Worm (Caenorhabditis elegans) whole organism, L2 larva: ENCODE data around the gene gphr-2.

Experiments
- alr-1 ChIP-seq: fragments of 150-350 bp; optimal IDR thresholded peaks from 2 replicates; lab custom pipeline; 2014; ENCODE audit warnings: missing biosample characterization, missing genetic modification characterization
- lsy-2 ChIP-seq, 2 experiments: fragments of 150-350 bp in 1 of 2; sonication (generic microtip) in 1 of 2; optimal IDR thresholded peaks; 2 replicates each; lab custom pipeline; 2014 to 2017; ENCODE audit warnings: missing biosample characterization in 2 of 2, missing genetic modification characterization in 2 of 2
- skn-1 ChIP-seq: sonication (generic microtip); optimal IDR thresholded peaks from 2 replicates; lab custom pipeline; 2017; ENCODE audit warnings: missing biosample characterization, missing genetic modification characterization
- snpc-4 ChIP-seq: fragments of 150-350 bp; optimal IDR thresholded peaks from 2 replicates; lab custom pipeline; 2014; ENCODE audit warnings: missing biosample characterization, missing genetic modification characterization
- unc-55 ChIP-seq: fragments of 150-350 bp; sonication (generic microtip); optimal IDR thresholded peaks from 3 replicates; lab custom pipeline; 2014; ENCODE audit warnings: missing biosample characterization, missing genetic modification reagents, missing genetic modification characterization

DNA sequence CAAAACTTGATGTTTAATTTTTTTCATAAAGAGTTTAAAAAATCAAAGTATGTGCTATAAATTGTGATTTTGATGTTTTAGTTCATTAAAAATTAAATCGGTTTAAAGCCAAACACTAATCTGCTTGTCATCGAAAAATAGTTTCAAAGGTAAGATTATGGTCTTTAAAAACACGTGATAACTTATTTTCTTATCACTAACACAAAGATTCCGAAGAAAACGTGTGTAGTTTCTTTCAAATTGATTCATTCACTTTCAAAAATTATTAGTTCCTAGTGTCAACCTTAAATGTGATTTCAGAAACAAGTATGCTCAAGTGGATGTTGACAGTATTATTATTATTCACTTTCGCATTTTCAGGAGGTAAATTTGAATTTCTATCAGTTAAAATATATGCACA, 51.6 kb downstream of the gphr-2 start, which contains the start of gene E02H4.7:
- no peak for TF ChIP-seq snpc-4 (tag; lab: Kevin White, UChicago)
- no peak for TF ChIP-seq lsy-2 (tag; optimal IDR thresholded peaks at IDR 0.05; lab: Kevin White, UChicago)
- no peak for TF ChIP-seq alr-1
- no peak for TF ChIP-seq skn-1 (tag; lab: Kevin White, UChicago)
- no peak for TF ChIP-seq unc-55 (GFP tag; lab: Kevin White, UChicago)
